Worm (Caenorhabditis elegans) whole organism, L4 larva: Measurements from ENCODE around the gene timp-1.

Experiments
- daf-12 ChIP-seq: fragments of 150-350 bp; optimal IDR thresholded peaks from 2 replicates; lab custom pipeline; 2014; ENCODE audit warnings: missing biosample characterization, missing genetic modification reagents, missing genetic modification characterization
- dmd-9 ChIP-seq: fragments of 200-800 bp; sonication (Bioruptor generic); IDR thresholded peaks from 2 replicates; pipeline ENCODE4 v1.3.6; 2022; ENCODE audit warnings: missing genetic modification reagents, missing genetic modification characterization, missing compliant biosample characterization
- lin-15B ChIP-seq: fragments of 150-350 bp; sonication (generic microtip); optimal IDR thresholded peaks from 3 replicates; lab custom pipeline; 2014; ENCODE audit warnings: missing biosample characterization, missing genetic modification characterization
- lin-38 ChIP-seq: fragments of 200-800 bp; sonication (Bioruptor generic); IDR thresholded peaks from 2 replicates; pipeline ENCODE4 v1.3.6; 2022; ENCODE audit warnings: missing genetic modification reagents, missing genetic modification characterization, missing compliant biosample characterization
- mdl-1 ChIP-seq, 2 experiments: fragments of 150-350 bp in 1 of 2; sonication (generic microtip) in 1 of 2; optimal IDR thresholded peaks; 2 replicates each; lab custom pipeline; 2014 to 2017; ENCODE audit warnings: missing biosample characterization in 2 of 2, missing genetic modification characterization in 2 of 2
- nhr-10 ChIP-seq: fragments of 150-350 bp; optimal IDR thresholded peaks from 2 replicates; lab custom pipeline; 2014; ENCODE audit warnings: missing biosample characterization, missing genetic modification characterization
- nhr-237 ChIP-seq: sonication (generic microtip); optimal IDR thresholded peaks from 2 replicates; lab custom pipeline; 2017; ENCODE audit warnings: missing biosample characterization, missing genetic modification characterization
- nhr-28 ChIP-seq: fragments of 150-350 bp; optimal IDR thresholded peaks from 2 replicates; lab custom pipeline; 2014; ENCODE audit warnings: missing biosample characterization, missing genetic modification characterization
- pqm-1 ChIP-seq: sonication (generic microtip); optimal IDR thresholded peaks from 2 replicates; lab custom pipeline; 2017; ENCODE audit warnings: missing biosample characterization, missing genetic modification characterization
- saeg-2 ChIP-seq: fragments of 200-800 bp; sonication (Bioruptor generic); IDR thresholded peaks from 2 replicates; pipeline ENCODE4 v1.3.6; 2022; ENCODE audit warnings: missing genetic modification reagents, missing genetic modification characterization, missing compliant biosample characterization
- spr-1 ChIP-seq: sonication (generic microtip); optimal IDR thresholded peaks from 2 replicates; lab custom pipeline; 2016; ENCODE audit warnings: mild to moderate bottlenecking, missing genetic modification characterization, missing compliant biosample characterization
- tag-97 ChIP-seq: fragments of 200-800 bp; sonication (Bioruptor generic); IDR thresholded peaks from 2 replicates; pipeline ENCODE4 v1.3.6; 2022; ENCODE audit warnings: missing genetic modification characterization, missing compliant biosample characterization
- unc-62 ChIP-seq, 3 experiments: fragments of 150-350 bp in 1 of 3; sonication (generic microtip); optimal IDR thresholded peaks in 2 of 3; peaks in 1 of 3; 1 replicate in 1 of 3; 2 replicates in 2 of 3; lab custom pipeline; 2014 to 2017; ENCODE audit warnings: missing biosample characterization in 3 of 3, missing genetic modification characterization in 3 of 3, missing genetic modification reagents in 3 of 3, missing genotype in 1 of 3

- no peak for TF ChIP-seq nhr-28 (tag; lab: Kevin White, UChicago)
- no peak for TF ChIP-seq spr-1 (tag; lab: Kevin White, UChicago)
- TF ChIP-seq nhr-237 (tag; lab: Kevin White, UChicago), result no peak
- TF ChIP-seq nhr-10 (tag; lab: Kevin White, UChicago), result no peak
- TF ChIP-seq tag-97, result no peak
- no peak for TF ChIP-seq lin-15B (tag; lab: Kevin White, UChicago)
- no peak for TF ChIP-seq dmd-9 (GFP tag; lab: Robert Waterston, UW)
- no peak for TF ChIP-seq lin-38
- TF ChIP-seq mdl-1 (tag; optimal IDR thresholded peaks at IDR 0.05; lab: Kevin White, UChicago), result no peak
- TF ChIP-seq daf-12 (tag; lab: Kevin White, UChicago), result no peak
- TF ChIP-seq unc-62 (GFP tag; optimal IDR thresholded peaks at IDR 0.05 in 1 of 2; lab: Kevin White, UChicago), result no peak
- TF ChIP-seq unc-62 (tag; optimal IDR thresholded peaks at IDR 0.05; lab: Kevin White, UChicago), result no peak
- no peak for TF ChIP-seq saeg-2 (GFP tag; lab: Robert Waterston, UW)
- TF ChIP-seq pqm-1 (tag; lab: Kevin White, UChicago), result no peak
Observed at ce11 chrV:8230056-8230455, 23.0 kb downstream of the timp-1 start.
